Fruit fly (Drosophila melanogaster) whole organism, embryonic: ENCODE data around the gene CG42819.
A peak's percentile ranks its signal among the peaks of the same experiment; 100 is the strongest.

Experiments used
- Antp ChIP-seq: fragments of 200-800 bp; sonication (Bioruptor generic); optimal IDR thresholded peaks from 3 replicates; lab custom pipeline; 2016; ENCODE audit warnings: missing biosample characterization, missing genetic modification characterization
- Atf-2 ChIP-seq: fragments of 200-800 bp; sonication (Bioruptor generic); optimal IDR thresholded peaks from 2 replicates; lab custom pipeline; 2016; ENCODE audit warnings: missing biosample characterization, missing genetic modification characterization
- CG11456 ChIP-seq: fragments of 200-800 bp; sonication (Bioruptor generic); IDR thresholded peaks from 3 replicates; pipeline ENCODE4 v1.3.6; 2022; ENCODE audit warnings: missing biosample characterization, missing genetic modification characterization
- CG11695 ChIP-seq: fragments of 200-800 bp; sonication (Bioruptor generic); IDR thresholded peaks from 3 replicates; pipeline ENCODE4 v1.3.6; 2022; ENCODE audit warnings: missing biosample characterization, missing genetic modification characterization
- CG11723 ChIP-seq: fragments of 200-800 bp; sonication (Bioruptor generic); optimal IDR thresholded peaks from 2 replicates; lab custom pipeline; 2017; ENCODE audit warnings: missing biosample characterization, mild to moderate bottlenecking, missing genetic modification characterization
- CG12236 ChIP-seq: fragments of 200-800 bp; sonication (Bioruptor generic); optimal IDR thresholded peaks from 2 replicates; lab custom pipeline; 2016; ENCODE audit warnings: missing biosample characterization, missing genetic modification characterization
- CG12659 ChIP-seq: fragments of 200-800 bp; sonication (Bioruptor generic); optimal IDR thresholded peaks from 3 replicates; lab custom pipeline; 2017; ENCODE audit warnings: mild to moderate bottlenecking, missing biosample characterization, missing genetic modification reagents, missing genetic modification characterization
- CG13296 ChIP-seq: fragments of 200-800 bp; sonication (Bioruptor generic); optimal IDR thresholded peaks from 3 replicates; lab custom pipeline; 2018; ENCODE audit warnings: missing biosample characterization, mild to moderate bottlenecking, missing genetic modification characterization
- CG15514 ChIP-seq: fragments of 200-800 bp; sonication (Bioruptor generic); optimal IDR thresholded peaks from 3 replicates; lab custom pipeline; 2017; ENCODE audit warnings: missing biosample characterization, missing genetic modification characterization, mild to moderate bottlenecking, moderate library complexity, missing genetic modification reagents
- CG18011 ChIP-seq: fragments of 200-800 bp; sonication (Bioruptor generic); optimal IDR thresholded peaks from 2 replicates; lab custom pipeline; 2017; ENCODE audit warnings: missing biosample characterization, missing genetic modification characterization, mild to moderate bottlenecking, moderate library complexity, missing genotype
- CG2120 ChIP-seq: fragments of 200-800 bp; sonication (Bioruptor generic); optimal IDR thresholded peaks from 3 replicates; lab custom pipeline; 2016; ENCODE audit warnings: missing biosample characterization, missing genetic modification characterization
- CG2199 ChIP-seq: fragments of 200-800 bp; sonication (Bioruptor generic); IDR thresholded peaks from 3 replicates; pipeline ENCODE4 v1.3.6; 2022; ENCODE audit warnings: missing biosample characterization, missing genetic modification characterization
- CG32772 ChIP-seq: fragments of 200-800 bp; sonication (Bioruptor generic); IDR thresholded peaks from 2 replicates; pipeline ENCODE4 v1.3.6; 2022; ENCODE audit warnings: missing biosample characterization, missing genetic modification characterization
- CG4617 ChIP-seq: fragments of 200-800 bp; sonication (Bioruptor generic); optimal IDR thresholded peaks from 3 replicates; lab custom pipeline; 2016; ENCODE audit warnings: missing biosample characterization, missing genetic modification characterization, borderline replicate concordance
- CG7556 ChIP-seq: fragments of 200-800 bp; sonication (Bioruptor generic); optimal IDR thresholded peaks from 2 replicates; lab custom pipeline; 2017; ENCODE audit warnings: missing biosample characterization, mild to moderate bottlenecking, missing genetic modification characterization
- CG7839 ChIP-seq: fragments of 200-800 bp; sonication (Bioruptor generic); optimal IDR thresholded peaks from 3 replicates; lab custom pipeline; 2018; ENCODE audit warnings: missing biosample characterization, mild to moderate bottlenecking, missing genetic modification characterization, moderate library complexity
- CG9609 ChIP-seq: fragments of 200-800 bp; sonication (Bioruptor generic); optimal IDR thresholded peaks from 3 replicates; lab custom pipeline; 2016; ENCODE audit warnings: missing biosample characterization, missing genetic modification characterization
- CG9727 ChIP-seq: fragments of 200-800 bp; sonication (Bioruptor generic); optimal IDR thresholded peaks from 3 replicates; lab custom pipeline; 2017; ENCODE audit warnings: missing biosample characterization, mild to moderate bottlenecking, missing genetic modification characterization
- CG9876 ChIP-seq: fragments of 200-800 bp; sonication (Bioruptor generic); optimal IDR thresholded peaks from 2 replicates; lab custom pipeline; 2016; ENCODE audit warnings: missing biosample characterization, missing genetic modification characterization
- CrebB ChIP-seq: fragments of 200-800 bp; sonication (Bioruptor generic); optimal IDR thresholded peaks from 3 replicates; lab custom pipeline; 2018; ENCODE audit warnings: missing biosample characterization, mild to moderate bottlenecking, missing genetic modification characterization
- D ChIP-seq, 2 experiments: fragments of 200-800 bp in 1 of 2; fragments of >200 bp in 1 of 2; sonication (Bioruptor generic) in 1 of 2; optimal IDR thresholded peaks; 2 replicates in 1 of 2; 3 replicates in 1 of 2; lab custom pipeline; 2017; ENCODE audit warnings: mild to moderate bottlenecking in 1 of 2, missing biosample characterization in 1 of 2, missing genetic modification characterization in 1 of 2, missing genetic modification reagents in 1 of 2
- Dfd ChIP-seq, 2 experiments: fragments of >200 bp; optimal IDR thresholded peaks; 2 replicates each; lab custom pipeline; 2017; ENCODE audit warnings: missing biosample characterization in 2 of 2, missing genetic modification characterization in 2 of 2
- Dip3 ChIP-seq: fragments of 200-800 bp; sonication (Bioruptor generic); optimal IDR thresholded peaks from 3 replicates; lab custom pipeline; 2016; ENCODE audit warnings: missing biosample characterization, missing genetic modification characterization
- Doc3 ChIP-seq: fragments of 200-800 bp; sonication (Bioruptor generic); IDR thresholded peaks from 3 replicates; pipeline ENCODE4 v1.3.6; 2022; ENCODE audit warnings: missing biosample characterization, missing genetic modification characterization; ENCODE audit not compliant: partially characterized antibody
- Drgx ChIP-seq: fragments of 200-800 bp; sonication (Bioruptor generic); IDR thresholded peaks from 2 replicates; pipeline ENCODE4 v1.3.6; 2022; ENCODE audit warnings: missing biosample characterization, missing genetic modification characterization
- ERR ChIP-seq: fragments of 200-800 bp; sonication (Bioruptor generic); optimal IDR thresholded peaks from 2 replicates; lab custom pipeline; 2016; ENCODE audit warnings: missing biosample characterization, missing genetic modification characterization
- Eip74EF ChIP-seq, 2 experiments: fragments of 200-800 bp in 1 of 2; fragments of >200 bp in 1 of 2; sonication (Bioruptor generic) in 1 of 2; optimal IDR thresholded peaks; 2 replicates each; lab custom pipeline; 2017 to 2019; ENCODE audit warnings: missing biosample characterization in 2 of 2, missing genetic modification characterization in 2 of 2, mild to moderate bottlenecking in 1 of 2, moderate library complexity in 1 of 2
- HLH54F ChIP-seq: fragments of 200-800 bp; sonication (Bioruptor generic); optimal IDR thresholded peaks from 3 replicates; lab custom pipeline; 2016; ENCODE audit warnings: missing biosample characterization, missing genetic modification characterization
- Hr3 ChIP-seq: fragments of 200-800 bp; sonication (Bioruptor generic); optimal IDR thresholded peaks from 3 replicates; lab custom pipeline; 2016; ENCODE audit warnings: missing biosample characterization, missing genetic modification characterization
- Hr78 ChIP-seq, 2 experiments: fragments of 200-800 bp in 1 of 2; fragments of >200 bp in 1 of 2; sonication (Bioruptor generic) in 1 of 2; optimal IDR thresholded peaks; 2 replicates each; lab custom pipeline; 2017 to 2019; ENCODE audit warnings: missing biosample characterization in 2 of 2, missing genetic modification characterization in 2 of 2, mild to moderate bottlenecking in 1 of 2, moderate library complexity in 1 of 2
- Neu2 ChIP-seq: fragments of 200-800 bp; sonication (Bioruptor generic); optimal IDR thresholded peaks from 3 replicates; lab custom pipeline; 2016; ENCODE audit warnings: missing biosample characterization, missing genetic modification characterization, borderline replicate concordance
- Oaz ChIP-seq: fragments of 200-800 bp; sonication (Bioruptor generic); IDR thresholded peaks from 2 replicates; pipeline ENCODE4 v1.3.6; 2022; ENCODE audit warnings: missing biosample characterization, missing genetic modification characterization
- Sox100B ChIP-seq: fragments of 200-800 bp; sonication (Bioruptor generic); optimal IDR thresholded peaks from 3 replicates; lab custom pipeline; 2018; ENCODE audit warnings: missing biosample characterization, mild to moderate bottlenecking, missing genetic modification characterization
- TFAM ChIP-seq: fragments of 200-800 bp; sonication (Bioruptor generic); optimal IDR thresholded peaks from 2 replicates; lab custom pipeline; 2017; ENCODE audit warnings: missing biosample characterization, missing genetic modification characterization, inconsistent platforms
- ato ChIP-seq: fragments of 200-800 bp; sonication (Bioruptor generic); IDR thresholded peaks from 2 replicates; pipeline ENCODE4 v1.3.6; 2022; ENCODE audit warnings: missing biosample characterization, missing genetic modification characterization; ENCODE audit not compliant: partially characterized antibody
- bab2 ChIP-seq: fragments of 200-800 bp; sonication (Bioruptor generic); optimal IDR thresholded peaks from 2 replicates; lab custom pipeline; 2016; ENCODE audit warnings: missing biosample characterization, missing genetic modification characterization
- cwo ChIP-seq: fragments of 200-800 bp; sonication (Bioruptor generic); optimal IDR thresholded peaks from 3 replicates; lab custom pipeline; 2017; ENCODE audit warnings: missing biosample characterization, missing genetic modification characterization, mild to moderate bottlenecking, moderate library complexity, missing genetic modification reagents
- disco-r ChIP-seq: fragments of 200-800 bp; sonication (Bioruptor generic); optimal IDR thresholded peaks from 2 replicates; lab custom pipeline; 2016; ENCODE audit warnings: missing biosample characterization, missing genetic modification characterization
- gcm ChIP-seq: fragments of 200-800 bp; sonication (Bioruptor generic); optimal IDR thresholded peaks from 2 replicates; lab custom pipeline; 2019; ENCODE audit warnings: missing biosample characterization, mild to moderate bottlenecking, missing genetic modification characterization, moderate library complexity
- jing ChIP-seq: fragments of 200-800 bp; sonication (Bioruptor generic); optimal IDR thresholded peaks from 2 replicates; lab custom pipeline; 2018; ENCODE audit warnings: missing biosample characterization, mild to moderate bottlenecking, missing genetic modification characterization
- lola ChIP-seq, 3 experiments: fragments of >200 bp in 2 of 3; fragments of 200-800 bp in 1 of 3; sonication (Bioruptor generic) in 1 of 3; optimal IDR thresholded peaks; 2 replicates each; lab custom pipeline; 2017 to 2019; ENCODE audit warnings: missing biosample characterization in 3 of 3, missing genetic modification characterization in 3 of 3, mild to moderate bottlenecking in 1 of 3, moderate library complexity in 1 of 3
- pnt ChIP-seq: fragments of 200-800 bp; sonication (Bioruptor generic); optimal IDR thresholded peaks from 3 replicates; lab custom pipeline; 2016; ENCODE audit warnings: missing biosample characterization, missing genetic modification characterization
- ro ChIP-seq: fragments of 200-800 bp; sonication (Bioruptor generic); IDR thresholded peaks from 2 replicates; pipeline ENCODE4 v1.3.6; 2022; ENCODE audit warnings: missing biosample characterization, missing genetic modification characterization
- so ChIP-seq: fragments of 200-800 bp; sonication (Bioruptor generic); IDR thresholded peaks from 3 replicates; pipeline ENCODE4 v1.3.6; 2022; ENCODE audit warnings: missing biosample characterization, missing genetic modification characterization
- tap ChIP-seq: fragments of 200-800 bp; optimal IDR thresholded peaks from 3 replicates; lab custom pipeline; 2019; ENCODE audit warnings: missing biosample characterization, mild to moderate bottlenecking, missing genetic modification characterization, moderate library complexity
- tna ChIP-seq: fragments of 200-800 bp; sonication (Bioruptor generic); IDR thresholded peaks from 2 replicates; pipeline ENCODE4 v1.3.6; 2022; ENCODE audit warnings: missing biosample characterization, missing genetic modification characterization; ENCODE audit not compliant: partially characterized antibody
- unc-4 ChIP-seq: fragments of 200-800 bp; sonication (Bioruptor generic); IDR thresholded peaks from 2 replicates; pipeline ENCODE4 v1.3.6; 2022; ENCODE audit warnings: missing biosample characterization, missing genetic modification characterization; ENCODE audit not compliant: partially characterized antibody
- z ChIP-seq: fragments of 200-800 bp; sonication (Bioruptor generic); IDR thresholded peaks from 3 replicates; pipeline ENCODE4 v1.3.6; 2022; ENCODE audit warnings: missing biosample characterization, missing genetic modification characterization

Gene CG42819

dm6 chr2L:8384108-8384601 is 5.0 kb downstream of the CG42819 start, which contains the start of the genes Dad1 and CG13384 (continued):
- TF ChIP-seq CG32772 (GFP tag; lab: Robert Waterston, UW): peak; percentile 93
- TF ChIP-seq Dip3 (GFP tag; lab: Kevin White, UChicago): peak; percentile 67
- TF ChIP-seq gcm (GFP tag; lab: Kevin White, UChicago): peak; percentile 93
- peak; percentile 89 for TF ChIP-seq CG15514 (GFP tag; lab: Kevin White, UChicago)
- peak; percentile 74 for TF ChIP-seq Oaz (GFP tag; lab: Robert Waterston, UW)
- TF ChIP-seq CG7556 (GFP tag; lab: Kevin White, UChicago): peak; percentile 94
- TF ChIP-seq so (GFP tag; lab: Robert Waterston, UW): peak; percentile 78; the same call in 2 of the 3 replicates
- TF ChIP-seq Neu2 (GFP tag; lab: Kevin White, UChicago): no peak
- peak; percentile 21 for TF ChIP-seq Atf-2
- peak; percentile 50 for TF ChIP-seq CG4617
- TF ChIP-seq lola (GFP tag; optimal IDR thresholded peaks at IDR 0.05; lab: Kevin White, UChicago): peak in 1 of 3 experiments; percentile 93
- no peak for TF ChIP-seq z (GFP tag; lab: Robert Waterston, UW)
- peak; percentile 92 for TF ChIP-seq CG11695 (GFP tag; lab: Robert Waterston, UW)
- no peak for TF ChIP-seq jing
- no peak; the same call in none of the 3 replicates for TF ChIP-seq CG11456 (GFP tag; lab: Robert Waterston, UW)
- TF ChIP-seq CG9876: peak; percentile 1
- peak; percentile 83 for TF ChIP-seq CrebB
- TF ChIP-seq cwo: peak; percentile 90
- peak; percentile 13 for TF ChIP-seq ERR
- TF ChIP-seq CG2199: 0 out of 3 replicates have a peak, but pooled peaks have one; percentile 62
- TF ChIP-seq tap (tag; lab: Kevin White, UChicago): peak; percentile 90
- peak; percentile 96 for TF ChIP-seq CG7839 (tag; lab: Kevin White, UChicago)
- peak; percentile 72 for TF ChIP-seq ro (GFP tag; lab: Robert Waterston, UW)
- TF ChIP-seq CG13296 (GFP tag; lab: Kevin White, UChicago): peak; percentile 96
- TF ChIP-seq HLH54F: peak; percentile 64
- TF ChIP-seq CG18011 (GFP tag; lab: Kevin White, UChicago): peak; percentile 78
- peak in 1 of 2 experiments; percentile 92 for TF ChIP-seq Eip74EF (GFP tag; optimal IDR thresholded peaks at IDR 0.05; lab: Kevin White, UChicago)
- TF ChIP-seq Hr3 (GFP tag; lab: Kevin White, UChicago): peak; percentile 92
- peak; percentile 93 for TF ChIP-seq Sox100B (GFP tag; lab: Kevin White, UChicago)
- TF ChIP-seq Dfd (GFP tag; optimal IDR thresholded peaks at IDR 0.05; lab: Kevin White, UChicago): no peak
- TF ChIP-seq CG12659 (GFP tag; lab: Kevin White, UChicago): peak; percentile 97
- peak; percentile 85 for TF ChIP-seq Drgx
- TF ChIP-seq pnt (GFP tag; lab: Kevin White, UChicago): no peak
- TF ChIP-seq Antp (GFP tag; lab: Kevin White, UChicago): no peak
- no peak for TF ChIP-seq D (optimal IDR thresholded peaks at IDR 0.05; lab: Kevin White, UChicago)
- TF ChIP-seq D (GFP tag; optimal IDR thresholded peaks at IDR 0.05; lab: Kevin White, UChicago): peak; percentile 81
- TF ChIP-seq Doc3 (GFP tag; lab: Robert Waterston, UW): peak; percentile 32; the same call in 1 of the 3 replicates
- 0 out of 2 replicates have a peak, but pooled peaks have one; percentile 23 for TF ChIP-seq ato (GFP tag; lab: Robert Waterston, UW)
- no peak for TF ChIP-seq CG9609
- no peak for TF ChIP-seq TFAM
- peak; percentile 95 for TF ChIP-seq CG2120 (GFP tag; lab: Kevin White, UChicago)
- TF ChIP-seq disco-r (GFP tag; lab: Kevin White, UChicago): no peak
- 0 out of 2 replicates have a peak, but pooled peaks have one; percentile 51 for TF ChIP-seq unc-4
- TF ChIP-seq bab2 (GFP tag; lab: Kevin White, UChicago): peak; percentile 63
- peak in 1 of 2 experiments; percentile 37 for TF ChIP-seq Hr78 (GFP tag; optimal IDR thresholded peaks at IDR 0.05; lab: Kevin White, UChicago)
- TF ChIP-seq CG12236: no peak
- peak; percentile 74 for TF ChIP-seq CG11723
- no peak for TF ChIP-seq tna (GFP tag; lab: Robert Waterston, UW)
- TF ChIP-seq CG9727 (GFP tag; lab: Kevin White, UChicago): peak; percentile 93
